Fruit fly (Drosophila melanogaster): ENCODE measurements around the gene cyc.

cyc gene

DNA sequence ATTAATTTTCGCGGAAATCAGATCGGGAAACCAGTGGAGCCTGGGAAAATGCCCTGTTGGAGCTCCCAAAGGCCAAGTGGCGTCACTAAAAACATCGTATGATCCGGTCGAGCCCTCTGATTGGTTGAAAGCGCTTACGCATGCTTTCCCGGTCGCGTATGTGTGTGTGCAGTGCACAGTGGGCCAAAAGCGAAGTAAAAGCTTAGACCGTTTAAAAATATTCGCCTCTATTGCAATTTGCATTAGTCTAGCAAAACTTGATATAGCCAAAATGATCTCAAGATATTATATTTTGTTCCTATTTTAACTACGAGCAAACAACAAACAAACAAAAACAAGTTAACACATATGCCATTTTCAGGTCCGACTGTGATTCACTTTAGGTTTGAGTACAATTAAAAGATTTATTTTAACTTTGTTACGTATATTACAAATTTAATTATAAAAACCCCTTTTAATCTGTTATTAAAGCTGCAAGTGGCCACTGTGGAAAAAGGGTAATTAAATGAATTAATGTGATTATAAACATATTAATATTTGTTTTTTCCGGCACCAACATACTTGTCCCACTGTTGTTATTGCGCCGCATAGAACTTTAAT is 21.4 kb downstream of the cyc start (continued):
- TF ChIP-seq ham (GFP tag; IDR thresholded peaks at IDR 0.05) (no peak), grn (GFP tag; optimal IDR thresholded peaks at IDR 0.05) (peak; percentile 57), rib (GFP tag; IDR thresholded peaks at IDR 0.05) (peak; percentile 57), CG18764 (GFP tag; optimal IDR thresholded peaks at IDR 0.05) (peak; percentile 53), bcd (GFP tag; optimal IDR thresholded peaks at IDR 0.05) (peak; percentile 85), CG1233 (GFP tag; optimal IDR thresholded peaks at IDR 0.05) (peak; percentile 83), pum (GFP tag; optimal IDR thresholded peaks at IDR 0.05) (peak; percentile 49), Optix (GFP tag; IDR thresholded peaks at IDR 0.05) (peak; percentile 59; the same call in 2 of the 3 replicates), slp2 (GFP tag; optimal IDR thresholded peaks at IDR 0.05) (peak; percentile 73), CG14014 (GFP tag; IDR thresholded peaks at IDR 0.05) (peak; percentile 73), eyg (GFP tag; optimal IDR thresholded peaks at IDR 0.05) (peak; percentile 55), Ada2b (GFP tag; IDR thresholded peaks at IDR 0.05) (peak; percentile 69), CG15514 (GFP tag; optimal IDR thresholded peaks at IDR 0.05) (no peak), nmo (GFP tag; optimal IDR thresholded peaks at IDR 0.05) (peak; percentile 92), CG7928 (GFP tag; optimal IDR thresholded peaks at IDR 0.05) (peak; percentile 3), chif (GFP tag; optimal IDR thresholded peaks at IDR 0.05) (peak; percentile 69 to 74), vnd (GFP tag; IDR thresholded peaks at IDR 0.05; ENCODE audit: partially characterized antibody) (peak; percentile 52; the same call in 1 of the 3 replicates), zen2 (GFP tag; IDR thresholded peaks at IDR 0.05; ENCODE audit: partially characterized antibody) (no peak; the same call in 2 of the 3 replicates), ftz-f1 (GFP tag; optimal IDR thresholded peaks at IDR 0.05) (no peak), ab (GFP tag; optimal IDR thresholded peaks at IDR 0.05) (peak; percentile 64), prd (optimal IDR thresholded peaks at IDR 0.05) (no peak), prd (GFP tag; IDR thresholded peaks at IDR 0.05) (peak; percentile 72; the same call in 2 of the 3 replicates), Meics (GFP tag; optimal IDR thresholded peaks at IDR 0.05) (peak; percentile 94), B-H2 (GFP tag; optimal IDR thresholded peaks at IDR 0.05) (peak; percentile 71), Sin3A (optimal IDR thresholded peaks at IDR 0.05) (no peak), seq (GFP tag; IDR thresholded peaks at IDR 0.05) (peak; percentile 76), D19B (GFP tag; optimal IDR thresholded peaks at IDR 0.05) (peak; percentile 72), CG30431 (GFP tag; optimal IDR thresholded peaks at IDR 0.05) (peak; percentile 52), CG8924 (tag; optimal IDR thresholded peaks at IDR 0.05) (peak; percentile 86), luna (GFP tag; optimal IDR thresholded peaks at IDR 0.05) (no peak), bbx (GFP tag; IDR thresholded peaks at IDR 0.05; ENCODE audit: partially characterized antibody) (peak; percentile 62; the same call in 1 of the 2 replicates), sim (GFP tag; IDR thresholded peaks at IDR 0.05) (peak; percentile 56; the same call in 1 of the 2 replicates), Fer1 (GFP tag; optimal IDR thresholded peaks at IDR 0.05) (peak; percentile 92), danr (GFP tag; IDR thresholded peaks at IDR 0.05) (no peak), CG18619 (GFP tag; optimal IDR thresholded peaks at IDR 0.05) (peak; percentile 90), Poxn (GFP tag; IDR thresholded peaks at IDR 0.05) (0 out of 2 replicates have a peak, but pooled peaks have one; percentile 3), btn (GFP tag; optimal IDR thresholded peaks at IDR 0.05) (peak; percentile 75), stc (GFP tag; IDR thresholded peaks at IDR 0.05) (peak; percentile 64), MTF-1 (GFP tag; optimal IDR thresholded peaks at IDR 0.05; ENCODE audit: borderline replicate concordance) (peak; percentile 66), nau (GFP tag; optimal IDR thresholded peaks at IDR 0.05) (no peak), Oli (tag; optimal IDR thresholded peaks at IDR 0.05) (peak; percentile 90), pfk (GFP tag; optimal IDR thresholded peaks at IDR 0.05) (peak; percentile 16), Adf1 (GFP tag; IDR thresholded peaks at IDR 0.05) (peak; percentile 56), az2 (GFP tag; optimal IDR thresholded peaks at IDR 0.05) (peak; percentile 82), row (GFP tag; IDR thresholded peaks at IDR 0.05) (peak; percentile 90), sens (GFP tag) (peak; percentile 97), CG10321 (GFP tag; IDR thresholded peaks at IDR 0.05) (0 out of 2 replicates have a peak, but pooled peaks have one; percentile 35), CG11696 (GFP tag; IDR thresholded peaks at IDR 0.05) (peak; percentile 24; the same call in 1 of the 2 replicates), CG10209 (GFP tag; optimal IDR thresholded peaks at IDR 0.05) (peak; percentile 88), cg (GFP tag; optimal IDR thresholded peaks at IDR 0.05) (peak; percentile 87), E2f1 (GFP tag; IDR thresholded peaks at IDR 0.05) (peak; percentile 68)
